Worm (Caenorhabditis elegans) whole organism, dauer: ENCODE results near the gene F46G11.6.

Experiments
- unc-62 ChIP-seq: sonication (generic microtip); optimal IDR thresholded peaks from 2 replicates; lab custom pipeline; 2017; ENCODE audit warnings: missing biosample characterization, missing genetic modification reagents, missing genetic modification characterization

The F46G11.6 gene

DNA sequence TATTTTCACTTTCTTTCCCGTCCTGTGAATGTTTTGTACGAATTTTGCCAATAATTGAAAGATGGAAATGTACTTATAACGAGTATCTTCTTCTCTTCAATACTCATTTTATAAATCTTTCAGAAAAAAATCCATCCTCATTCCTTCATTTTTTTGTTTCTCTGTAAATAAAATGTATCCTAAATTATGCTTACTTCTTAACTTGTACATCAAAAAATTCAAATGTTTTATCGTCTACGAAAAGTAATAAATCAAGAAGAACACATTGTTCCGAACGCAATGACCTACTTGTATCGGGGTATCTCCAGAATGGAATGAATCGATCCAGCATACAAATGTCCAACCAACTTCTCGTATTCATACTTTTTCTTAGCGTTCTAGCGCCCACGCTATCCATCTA is at the start of gene F46G11.6:
Gene F46G11.6, plus strand, starts transcription at position 301 of the 400 bp plus-strand sequence.
- no peak for TF ChIP-seq unc-62

DNA sequence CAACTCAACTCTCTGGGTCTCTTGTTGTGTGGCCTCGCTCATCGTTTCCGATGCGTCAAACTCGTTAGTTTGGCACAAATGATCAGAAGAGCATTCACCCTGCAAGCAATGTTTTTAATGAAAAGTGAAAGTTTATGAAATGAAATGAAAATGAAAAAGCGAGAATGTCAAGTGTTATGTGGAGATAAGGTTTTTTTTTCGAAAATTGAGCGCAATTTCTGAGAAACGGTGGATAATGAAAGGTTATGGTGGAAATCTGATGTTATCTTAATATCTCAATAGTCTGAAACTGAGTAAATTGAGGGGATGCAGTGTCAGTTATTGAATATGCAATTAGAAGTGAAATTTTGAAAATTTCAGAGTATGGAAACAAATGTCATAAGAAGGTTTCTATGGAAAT is 43.1 kb upstream of the F46G11.6 start, which contains the start of gene gnrr-4:
Gene gnrr-4, minus strand, starts transcription at position 101 of the 400 bp plus-strand sequence.
- no peak for TF ChIP-seq unc-62

DNA sequence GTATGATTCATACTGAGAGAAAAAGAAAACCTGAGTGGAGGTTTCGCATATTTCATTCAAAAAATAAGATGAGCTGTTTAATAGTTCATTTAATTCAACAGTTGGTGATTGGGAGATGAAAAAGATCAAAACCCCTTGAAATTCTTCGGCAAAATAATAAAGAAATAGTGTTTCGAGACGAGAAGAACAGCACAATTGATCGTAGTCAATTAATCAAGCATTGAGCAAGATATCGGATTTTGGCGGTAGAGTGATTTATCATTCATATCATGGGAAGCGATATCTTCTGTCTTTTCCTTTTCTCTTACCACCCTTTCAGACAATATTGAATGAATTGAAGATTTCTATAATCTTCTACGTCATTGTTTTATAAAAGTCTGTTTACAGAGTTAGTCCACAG is 39.6 kb upstream of the F46G11.6 start:
- TF ChIP-seq unc-62, result no peak

DNA sequence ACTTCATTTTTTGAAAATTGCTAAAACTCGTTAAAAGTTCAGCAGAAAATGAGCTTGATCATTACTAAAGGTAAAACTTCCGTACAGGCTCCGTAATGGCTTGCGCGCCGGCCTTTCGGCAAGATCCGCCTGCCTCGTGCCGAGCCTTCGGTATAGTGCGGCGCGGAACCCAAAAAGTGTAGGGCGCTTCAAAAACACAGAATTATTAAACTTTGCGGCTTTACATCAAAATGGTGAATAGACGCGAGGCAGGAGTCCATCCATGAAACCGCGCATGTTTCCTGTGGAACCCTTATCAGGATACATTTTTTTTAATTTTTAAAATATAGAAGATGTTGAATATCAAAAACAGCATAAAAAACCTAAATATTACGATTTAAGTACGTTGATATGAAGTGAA is 33.2 kb upstream of the F46G11.6 start:
- TF ChIP-seq unc-62, result no peak

DNA sequence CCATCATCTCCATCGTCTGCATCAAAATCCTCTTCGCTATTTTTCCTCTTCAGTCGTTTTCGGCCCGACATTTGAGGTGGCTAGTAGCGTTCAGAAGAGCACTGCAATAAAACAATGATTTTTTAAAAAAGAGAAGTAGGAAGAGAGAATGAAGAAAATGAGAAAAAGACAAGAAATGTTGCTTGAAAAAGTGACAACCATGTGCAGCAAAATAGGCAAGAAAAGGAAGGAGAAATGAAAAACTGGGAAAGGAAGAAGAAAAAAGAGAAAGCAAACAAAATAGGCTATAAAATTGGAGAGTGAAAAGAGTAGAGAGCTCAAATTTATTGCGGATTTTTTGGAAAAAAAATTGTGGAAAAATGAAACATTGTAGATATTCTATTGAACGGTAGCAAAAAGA is 23.0 kb upstream of the F46G11.6 start, which contains the start of gene tag-294:
Gene tag-294, minus strand, starts transcription at position 101 of the 400 bp plus-strand sequence.
- no peak for TF ChIP-seq unc-62

DNA sequence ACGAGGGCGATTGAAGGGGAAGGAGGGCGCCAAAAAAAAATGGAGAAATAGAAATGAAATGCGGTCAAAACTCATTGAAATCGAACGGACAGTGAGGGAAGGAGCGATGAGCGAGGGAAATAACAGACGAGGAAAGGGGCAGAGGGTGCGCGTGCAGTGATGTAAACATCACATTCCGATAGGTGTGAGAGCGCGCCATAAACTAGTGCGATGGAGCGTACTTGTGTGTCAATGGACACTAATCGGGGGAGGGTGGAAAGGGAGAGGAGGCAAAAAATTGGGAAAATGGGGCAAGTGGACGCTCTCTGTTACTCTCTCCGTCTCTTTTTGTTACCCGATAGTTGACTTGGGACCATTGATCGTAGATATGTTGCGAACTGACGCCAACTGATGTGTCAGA is 22.4 kb upstream of the F46G11.6 start:
- TF ChIP-seq unc-62, result no peak

DNA sequence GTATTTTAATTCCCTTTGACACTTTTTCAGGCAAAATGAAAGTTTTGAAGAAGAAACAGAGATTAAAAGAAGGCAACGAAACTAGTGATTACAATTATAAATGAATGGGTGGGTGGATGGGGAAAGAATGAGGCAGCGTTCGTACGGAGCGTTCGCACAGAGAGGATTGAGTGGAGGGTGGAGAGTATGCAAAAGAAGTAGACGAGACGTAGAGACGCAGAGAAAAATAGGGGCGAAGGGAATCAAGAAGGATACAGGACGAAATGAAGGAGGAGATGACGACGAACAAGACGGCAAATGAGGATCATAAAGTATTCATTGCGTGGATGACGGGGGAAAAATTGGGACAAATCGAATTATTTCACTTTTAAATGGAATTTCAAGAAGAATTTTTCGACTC is 21.6 kb upstream of the F46G11.6 start:
- no peak for TF ChIP-seq unc-62

DNA sequence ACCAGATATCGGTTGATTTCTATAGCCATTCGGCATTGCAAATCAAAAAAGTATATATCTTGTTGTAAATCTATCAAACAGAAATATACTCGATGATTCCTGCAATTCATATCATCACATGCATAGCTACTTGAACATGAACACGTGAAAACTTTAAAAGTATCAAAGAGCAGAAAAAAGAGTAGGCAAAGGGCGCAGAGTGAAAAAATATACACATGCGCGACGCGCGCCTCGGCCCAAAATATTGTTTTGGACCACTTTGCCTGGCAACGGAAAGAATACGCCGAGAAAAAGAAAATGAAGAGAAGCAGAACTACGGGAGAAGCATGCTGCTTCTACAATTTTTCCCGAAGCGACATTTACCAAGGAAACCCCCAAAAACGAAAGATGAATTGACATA is 15.6 kb upstream of the F46G11.6 start, which contains the start of gene C54H2.4:
Gene C54H2.4, minus strand, starts transcription at position 101 of the 400 bp plus-strand sequence.
- no peak for TF ChIP-seq unc-62

DNA sequence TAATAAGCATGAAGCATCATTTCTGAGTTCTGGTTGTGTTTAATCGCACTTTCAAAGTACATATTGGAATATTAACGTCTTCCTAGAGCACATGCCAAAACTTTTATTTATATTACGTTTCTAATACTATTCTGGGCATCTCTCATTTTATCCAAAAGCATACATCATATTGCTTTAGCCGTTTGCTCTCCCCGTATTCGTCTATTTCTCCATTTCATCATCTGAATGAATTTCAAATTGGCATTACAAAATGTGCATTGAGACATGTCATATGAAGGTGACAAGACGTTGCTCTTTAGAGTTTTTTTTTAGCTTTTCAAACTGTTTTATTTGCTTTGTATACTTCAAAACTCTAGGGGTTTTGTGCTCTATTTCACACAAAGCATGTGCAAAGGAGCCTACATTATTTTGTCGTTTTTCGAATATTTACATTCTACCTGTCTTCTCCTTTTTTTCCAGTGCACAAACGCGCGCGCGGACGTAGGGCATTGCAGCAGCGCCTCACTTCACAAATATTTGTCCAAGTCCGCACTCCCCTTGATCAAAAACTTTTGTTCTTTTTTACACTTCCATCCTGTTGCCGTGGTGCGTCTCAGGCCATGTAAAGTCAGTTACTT is 13.6 kb upstream of the F46G11.6 start:
- TF ChIP-seq unc-62, result no peak

DNA sequence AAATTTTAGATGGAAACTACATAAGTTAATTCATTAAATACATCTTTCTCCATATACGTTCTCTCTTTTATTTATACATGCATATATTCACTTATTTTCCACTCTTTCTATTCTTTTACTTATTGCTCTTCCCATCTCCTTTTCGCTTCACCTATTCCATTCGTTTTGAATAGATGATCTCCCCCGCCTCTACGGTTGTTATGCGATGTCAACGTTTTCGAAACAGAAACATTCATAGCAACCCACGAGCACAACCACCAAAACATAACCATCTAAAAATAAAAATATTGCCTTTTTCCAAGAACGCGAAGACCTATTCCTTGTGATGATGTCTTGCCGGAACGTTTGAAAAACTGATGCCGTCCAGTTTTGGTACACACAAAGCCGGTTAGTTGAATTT is 12.8 kb upstream of the F46G11.6 start, which contains the start of gene sym-3:
Gene sym-3, plus strand, starts transcription at position 301 of the 400 bp plus-strand sequence.
- TF ChIP-seq unc-62, result no peak

DNA sequence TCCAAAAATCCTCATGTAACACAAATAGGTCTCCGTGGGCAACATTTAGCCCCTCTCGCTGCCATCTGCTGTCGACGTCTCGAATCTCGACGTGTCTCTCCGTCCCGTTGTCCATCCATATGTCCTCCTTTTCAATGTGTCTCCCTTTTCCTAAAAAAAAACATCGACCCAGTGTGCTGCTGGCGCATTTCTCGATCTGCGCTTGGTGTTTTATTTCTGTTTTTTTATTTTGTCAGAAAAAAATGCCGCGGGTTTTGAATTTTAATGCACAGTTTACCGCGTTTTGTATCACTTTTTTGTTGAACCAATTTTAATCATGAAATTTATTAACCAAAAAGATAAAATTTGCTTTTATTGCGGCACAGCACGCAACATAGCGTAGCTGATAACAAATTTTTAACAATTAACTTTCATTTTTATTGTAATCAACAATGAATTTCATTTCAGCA is 10.5 kb upstream of the F46G11.6 start:
- TF ChIP-seq unc-62, result no peak

DNA sequence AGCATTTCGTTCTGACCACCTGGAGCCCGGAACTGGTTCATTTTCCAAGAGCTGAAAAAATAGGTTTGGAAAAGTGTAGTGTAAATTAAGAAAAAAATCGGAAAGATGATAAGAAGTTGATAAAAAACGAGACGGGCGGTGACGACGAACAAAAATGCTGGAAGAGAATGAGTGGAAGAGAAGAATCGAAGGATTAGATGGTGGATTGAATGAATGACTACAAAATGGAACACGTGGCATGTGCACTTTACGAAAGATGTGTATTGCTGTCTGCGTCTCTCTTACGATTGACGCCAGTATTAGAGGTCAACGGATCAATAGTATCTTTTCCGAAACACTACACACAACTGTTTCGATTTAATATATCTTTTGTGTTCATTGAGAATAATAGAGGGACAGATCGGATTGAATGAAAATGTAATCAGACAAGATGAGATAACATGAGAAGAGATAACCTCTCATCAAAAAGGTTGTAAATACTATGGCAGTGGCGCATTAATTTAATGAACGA is 5.6 kb upstream of the F46G11.6 start, which contains the start of gene sft-4:
Gene sft-4, minus strand, starts transcription at position 51 of the 511 bp plus-strand sequence.
- no peak for TF ChIP-seq unc-62

DNA sequence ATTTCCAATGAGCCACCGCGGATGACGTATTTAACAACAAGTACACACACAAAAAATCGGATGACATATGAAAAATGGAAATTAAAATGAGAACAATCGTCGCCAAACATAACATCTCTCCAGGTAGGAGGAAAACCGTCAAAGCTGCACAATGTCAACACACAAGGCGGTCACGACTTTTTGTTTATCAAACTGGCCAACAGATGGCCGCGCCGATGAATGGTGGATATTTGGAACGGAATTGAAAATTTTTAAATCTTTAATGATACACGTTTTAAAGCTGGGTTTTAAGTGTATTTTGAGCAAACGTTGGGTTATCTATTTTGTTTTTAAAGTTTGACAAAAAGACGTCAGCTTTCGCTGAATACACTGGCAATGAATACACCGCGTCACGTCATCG is 5.0 kb upstream of the F46G11.6 start:
- TF ChIP-seq unc-62, result no peak

DNA sequence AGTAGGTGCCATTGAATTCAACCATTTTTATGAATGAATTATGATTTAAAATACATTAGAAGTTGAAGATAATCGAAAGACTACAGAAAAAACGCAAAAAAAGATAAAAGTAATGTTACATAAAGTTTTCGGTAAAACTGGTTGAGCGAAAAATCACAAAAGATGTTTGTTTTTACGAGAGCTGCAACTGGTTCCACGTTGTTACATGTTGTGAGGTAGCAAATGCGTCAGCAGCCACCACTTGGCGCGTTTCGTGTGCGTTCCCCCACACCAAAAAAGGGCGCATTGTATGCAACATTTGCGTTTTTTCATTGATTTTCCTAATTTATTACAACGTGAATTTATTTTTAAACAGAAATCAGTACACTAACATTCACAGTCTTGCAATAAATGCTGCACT is 4.1 kb upstream of the F46G11.6 start, which contains the start of gene gakh-1:
Gene gakh-1, plus strand, starts transcription at position 347 of the 400 bp plus-strand sequence.
- no peak for TF ChIP-seq unc-62

DNA sequence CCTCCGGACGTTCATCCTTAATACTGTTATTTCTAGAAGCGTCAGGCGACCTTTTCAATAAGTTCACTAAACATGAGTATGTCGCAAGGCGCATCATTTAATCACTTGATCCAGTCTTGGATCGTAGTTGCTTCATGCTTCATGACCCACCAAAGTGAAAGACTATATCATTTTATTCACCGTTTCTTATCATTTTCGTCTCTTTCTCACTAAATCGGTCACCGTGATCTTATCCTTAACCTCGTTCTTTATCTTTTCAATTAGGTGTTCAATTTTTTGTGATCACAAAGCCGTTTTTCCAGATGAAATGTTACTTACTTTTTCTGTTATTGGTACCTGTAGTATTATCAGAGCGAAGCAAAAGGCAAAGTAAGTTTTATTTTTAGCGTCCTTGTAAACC is 1.6 kb downstream of the F46G11.6 start, which contains the start of gene F46G11.2:
Gene F46G11.2, plus strand, starts transcription at position 301 of the 400 bp plus-strand sequence.
- no peak for TF ChIP-seq unc-62

DNA sequence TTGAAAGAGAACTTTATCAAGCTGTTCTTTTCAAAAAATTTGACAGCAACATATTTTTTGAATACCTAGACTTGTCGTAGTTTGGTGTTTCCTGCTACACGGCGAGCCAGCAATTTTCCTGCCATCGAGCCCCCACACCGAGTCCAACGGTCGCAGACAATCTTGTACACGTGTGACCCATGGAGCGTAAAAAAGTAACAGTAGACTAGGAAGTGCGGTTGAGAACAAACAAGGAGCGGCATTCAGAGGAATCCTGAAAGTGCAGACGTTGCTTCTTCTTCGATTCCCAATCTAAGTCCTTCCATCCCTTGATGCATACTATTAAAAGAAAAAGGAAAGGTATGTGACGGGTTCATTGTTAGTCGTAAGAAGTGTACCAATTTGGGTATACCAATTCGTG is 4.6 kb downstream of the F46G11.6 start, which contains the start of gene twnk-1:
Gene twnk-1, plus strand, starts transcription at position 301 of the 400 bp plus-strand sequence.
- TF ChIP-seq unc-62, result no peak

DNA sequence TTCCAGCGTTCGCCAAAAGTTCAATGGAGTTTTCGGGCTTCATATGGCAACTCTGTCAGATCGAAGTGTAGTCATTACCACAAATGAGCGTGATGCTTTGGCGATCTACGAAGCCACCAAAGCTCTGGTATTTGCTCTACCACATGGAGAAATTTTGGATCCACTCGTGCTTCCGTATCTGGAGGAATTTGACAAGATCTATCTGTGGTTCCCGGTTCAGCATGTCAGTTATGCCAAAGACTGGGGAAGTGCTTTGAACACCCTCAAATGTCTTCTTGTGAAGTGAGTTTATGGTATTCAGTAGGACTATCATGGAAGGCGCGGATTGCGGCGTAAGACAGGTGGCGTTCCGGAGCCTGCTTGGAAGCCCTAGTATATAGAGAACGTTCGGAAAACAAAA is 8.1 kb downstream of the F46G11.6 start:
- no peak for TF ChIP-seq unc-62

DNA sequence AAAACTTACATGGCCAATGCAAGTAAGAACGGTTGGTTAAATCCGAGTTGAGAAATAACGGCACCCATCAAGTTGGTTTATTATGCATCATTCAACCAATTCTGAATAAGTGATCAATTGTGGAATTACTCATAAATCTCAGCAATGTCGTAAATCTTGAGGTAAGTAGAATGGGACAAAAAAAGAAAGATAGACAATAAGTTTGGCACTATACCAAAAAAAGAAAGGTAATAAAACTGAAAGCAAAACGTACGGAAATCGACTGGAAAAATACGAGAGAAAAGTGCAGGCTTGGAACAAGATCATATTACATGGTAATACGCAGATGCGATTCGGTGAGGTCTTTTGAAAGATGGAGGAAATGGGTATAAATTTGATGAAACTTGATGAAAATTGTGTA is 12.4 kb downstream of the F46G11.6 start, which contains the start of gene F46G11.4:
Gene F46G11.4, minus strand, starts transcription at position 101 of the 400 bp plus-strand sequence.
- TF ChIP-seq unc-62, result no peak
